Comparison of ENCODE assay signal across 1 fruit fly cellular context in genomic region chr2L:15324103-15324840, dm6.
A peak's percentile ranks its signal among the peaks of the same experiment; 100 is the strongest.
TF ChIP-seq lines count a peak whose summit lies in the region.

No protein-coding gene starts in this region.

TF ChIP-seq in whole organism, embryonic, 481 proteins besides CTCF, POLR2A, EP300 and RAD21 (continued from another document):
- TF ChIP-seq CG34376 (GFP tag; optimal IDR thresholded peaks at IDR 0.05; lab: Kevin White, UChicago) (no peak), Mrtf (GFP tag; IDR thresholded peaks at IDR 0.05; lab: Robert Waterston, UW) (no peak), da (GFP tag; optimal IDR thresholded peaks at IDR 0.05; lab: Kevin White, UChicago) (no peak), CG6854 (GFP tag; optimal IDR thresholded peaks at IDR 0.05; lab: Kevin White, UChicago) (no peak), CG8924 (tag; optimal IDR thresholded peaks at IDR 0.05; lab: Kevin White, UChicago) (peak; percentile 46), CG12769 (tag; optimal IDR thresholded peaks at IDR 0.05; lab: Kevin White, UChicago) (no peak), odd (GFP tag; optimal IDR thresholded peaks at IDR 0.05; lab: Kevin White, UChicago) (no peak), unpg (GFP tag; optimal IDR thresholded peaks at IDR 0.05; lab: Kevin White, UChicago) (no peak), Dp (GFP tag; optimal IDR thresholded peaks at IDR 0.05; lab: Kevin White, UChicago) (no peak), Hand (GFP tag; optimal IDR thresholded peaks at IDR 0.05; lab: Kevin White, UChicago) (no peak), tll (GFP tag; optimal IDR thresholded peaks at IDR 0.05; lab: Kevin White, UChicago) (peak in 1 of 2 experiments; percentile 93), trh (GFP tag; optimal IDR thresholded peaks at IDR 0.05; lab: Kevin White, UChicago) (no peak), fru (optimal IDR thresholded peaks at IDR 0.05; lab: Kevin White, UChicago) (no peak), Side (GFP tag; optimal IDR thresholded peaks at IDR 0.05; lab: Kevin White, UChicago) (no peak), CG2202 (tag; optimal IDR thresholded peaks at IDR 0.05; lab: Kevin White, UChicago) (peak; percentile 57), cad (GFP tag; optimal IDR thresholded peaks at IDR 0.05; lab: Kevin White, UChicago) (peak; percentile 31), repo (GFP tag; optimal IDR thresholded peaks at IDR 0.05; lab: Kevin White, UChicago) (no peak), CG10366 (GFP tag; IDR thresholded peaks at IDR 0.05; lab: Robert Waterston, UW) (no peak), psq (GFP tag; optimal IDR thresholded peaks at IDR 0.05; lab: Kevin White, UChicago) (no peak), C15 (GFP tag; IDR thresholded peaks at IDR 0.05; lab: Robert Waterston, UW) (no peak), CG34224 (GFP tag; IDR thresholded peaks at IDR 0.05; lab: Robert Waterston, UW; ENCODE audit: partially characterized antibody) (no peak), tna (GFP tag; IDR thresholded peaks at IDR 0.05; lab: Robert Waterston, UW; ENCODE audit: partially characterized antibody) (no peak), fd102C (GFP tag; optimal IDR thresholded peaks at IDR 0.05; lab: Kevin White, UChicago) (peak; percentile 77), seq (GFP tag; IDR thresholded peaks at IDR 0.05; lab: Robert Waterston, UW) (no peak), Oaz (GFP tag; IDR thresholded peaks at IDR 0.05; lab: Robert Waterston, UW) (no peak), p53 (GFP tag; optimal IDR thresholded peaks at IDR 0.05; lab: Kevin White, UChicago) (no peak), gsb (GFP tag; IDR thresholded peaks at IDR 0.05; lab: Robert Waterston, UW) (no peak), pros (GFP tag; optimal IDR thresholded peaks at IDR 0.05; lab: Kevin White, UChicago) (no peak), gsb-n (tag; optimal IDR thresholded peaks at IDR 0.05; lab: Kevin White, UChicago) (peak; percentile 36), jigr1 (GFP tag; IDR thresholded peaks at IDR 0.05; lab: Robert Waterston, UW) (no peak), CG15011 (GFP tag; optimal IDR thresholded peaks at IDR 0.05; lab: Kevin White, UChicago) (no peak), Vsx1 (GFP tag; optimal IDR thresholded peaks at IDR 0.05; lab: Kevin White, UChicago) (no peak), ken (GFP tag; IDR thresholded peaks at IDR 0.05; lab: Robert Waterston, UW) (no peak), ftz-f1 (GFP tag; optimal IDR thresholded peaks at IDR 0.05; lab: Kevin White, UChicago) (no peak), Doc3 (GFP tag; IDR thresholded peaks at IDR 0.05; lab: Robert Waterston, UW; ENCODE audit: partially characterized antibody) (no peak), CG32767 (GFP tag; IDR thresholded peaks at IDR 0.05; lab: Robert Waterston, UW) (no peak), CG17912 (GFP tag; optimal IDR thresholded peaks at IDR 0.05; lab: Kevin White, UChicago) (no peak), ac (GFP tag; optimal IDR thresholded peaks at IDR 0.05; lab: Kevin White, UChicago) (peak; percentile 91), Dll (GFP tag; IDR thresholded peaks at IDR 0.05; lab: Robert Waterston, UW; ENCODE audit: partially characterized antibody) (no peak), dmrt11E (tag; optimal IDR thresholded peaks at IDR 0.05; lab: Kevin White, UChicago) (peak; percentile 52), pita (GFP tag; optimal IDR thresholded peaks at IDR 0.05; lab: Kevin White, UChicago) (no peak), Dip2 (GFP tag; IDR thresholded peaks at IDR 0.05; lab: Robert Waterston, UW) (no peak), insv (GFP tag; optimal IDR thresholded peaks at IDR 0.05; lab: Kevin White, UChicago) (no peak), sens (GFP tag; lab: Kevin White, UChicago) (peak; percentile 33), CG1233 (GFP tag; optimal IDR thresholded peaks at IDR 0.05; lab: Kevin White, UChicago) (peak; percentile 9), Blimp-1 (GFP tag; optimal IDR thresholded peaks at IDR 0.05; lab: Kevin White, UChicago) (no peak), zen (tag; optimal IDR thresholded peaks at IDR 0.05; lab: Kevin White, UChicago) (peak; percentile 100), Xrp1 (GFP tag; IDR thresholded peaks at IDR 0.05; lab: Robert Waterston, UW) (peak; percentile 51), Tbp (GFP tag; optimal IDR thresholded peaks at IDR 0.05; lab: Kevin White, UChicago) (no peak), CG2712 (tag; optimal IDR thresholded peaks at IDR 0.05; lab: Kevin White, UChicago) (peak; percentile 6), CG18262 (tag; optimal IDR thresholded peaks at IDR 0.05; lab: Kevin White, UChicago) (peak; percentile 28), Max (GFP tag; optimal IDR thresholded peaks at IDR 0.05; lab: Kevin White, UChicago) (no peak), CG11723 (GFP tag; optimal IDR thresholded peaks at IDR 0.05; lab: Kevin White, UChicago) (no peak), CG15479 (GFP tag; optimal IDR thresholded peaks at IDR 0.05; lab: Kevin White, UChicago) (no peak), CG31441 (GFP tag; IDR thresholded peaks at IDR 0.05; lab: Robert Waterston, UW) (no peak), CG17186 (GFP tag; optimal IDR thresholded peaks at IDR 0.05; lab: Kevin White, UChicago) (no peak), D19A (tag; optimal IDR thresholded peaks at IDR 0.05; lab: Kevin White, UChicago) (no peak), twi (tag; optimal IDR thresholded peaks at IDR 0.05; lab: Kevin White, UChicago) (peak; percentile 15), CG11695 (GFP tag; IDR thresholded peaks at IDR 0.05; lab: Robert Waterston, UW) (no peak), Spps (tag; optimal IDR thresholded peaks at IDR 0.05; lab: Kevin White, UChicago) (peak; percentile 18), Awh (GFP tag; IDR thresholded peaks at IDR 0.05; lab: Robert Waterston, UW) (no peak), Nf-YA (GFP tag; IDR thresholded peaks at IDR 0.05; lab: Robert Waterston, UW) (no peak), Oli (tag; optimal IDR thresholded peaks at IDR 0.05; lab: Kevin White, UChicago) (no peak), CG18011 (GFP tag; optimal IDR thresholded peaks at IDR 0.05; lab: Kevin White, UChicago) (no peak), CG4617 (GFP tag; optimal IDR thresholded peaks at IDR 0.05; lab: Kevin White, UChicago; ENCODE audit: borderline replicate concordance) (no peak), tap (tag; optimal IDR thresholded peaks at IDR 0.05; lab: Kevin White, UChicago) (no peak), CG10209 (GFP tag; optimal IDR thresholded peaks at IDR 0.05; lab: Kevin White, UChicago) (peak; percentile 27), CG8290 (GFP tag; optimal IDR thresholded peaks at IDR 0.05; lab: Kevin White, UChicago) (no peak), CG8290 (tag; optimal IDR thresholded peaks at IDR 0.05; lab: Kevin White, UChicago) (peak in 1 of 2 experiments; percentile 52), HLHmδ (GFP tag; optimal IDR thresholded peaks at IDR 0.05; lab: Kevin White, UChicago) (no peak), danr (GFP tag; IDR thresholded peaks at IDR 0.05; lab: Robert Waterston, UW) (no peak), Poxn (GFP tag; IDR thresholded peaks at IDR 0.05; lab: Robert Waterston, UW) (no peak), tin (GFP tag; optimal IDR thresholded peaks at IDR 0.05; lab: Kevin White, UChicago) (no peak), CG12744 (GFP tag; optimal IDR thresholded peaks at IDR 0.05; lab: Kevin White, UChicago) (no peak), Nf-YB (GFP tag; optimal IDR thresholded peaks at IDR 0.05; lab: Kevin White, UChicago) (peak; percentile 41), ham (GFP tag; IDR thresholded peaks at IDR 0.05; lab: Robert Waterston, UW) (no peak), Taf1 (GFP tag; IDR thresholded peaks at IDR 0.05; lab: Robert Waterston, UW) (no peak), Sox100B (GFP tag; optimal IDR thresholded peaks at IDR 0.05; lab: Kevin White, UChicago) (no peak), nom (GFP tag; optimal IDR thresholded peaks at IDR 0.05; lab: Kevin White, UChicago) (no peak), tx (GFP tag; optimal IDR thresholded peaks at IDR 0.05; lab: Kevin White, UChicago) (no peak), MESR4 (GFP tag; optimal IDR thresholded peaks at IDR 0.05; lab: Kevin White, UChicago) (no peak), CG7745 (tag; optimal IDR thresholded peaks at IDR 0.05; lab: Kevin White, UChicago) (peak; percentile 32), sd (tag; optimal IDR thresholded peaks at IDR 0.05; lab: Kevin White, UChicago) (no peak), CG16815 (GFP tag; optimal IDR thresholded peaks at IDR 0.05; lab: Kevin White, UChicago) (no peak), H15 (GFP tag; IDR thresholded peaks at IDR 0.05; lab: Robert Waterston, UW) (no peak), Nf-YC (tag; optimal IDR thresholded peaks at IDR 0.05; lab: Kevin White, UChicago) (no peak), row (GFP tag; IDR thresholded peaks at IDR 0.05; lab: Robert Waterston, UW) (no peak), CG32772 (GFP tag; IDR thresholded peaks at IDR 0.05; lab: Robert Waterston, UW) (no peak), Dek (tag; optimal IDR thresholded peaks at IDR 0.05; lab: Kevin White, UChicago) (no peak), ab (GFP tag; optimal IDR thresholded peaks at IDR 0.05; lab: Kevin White, UChicago) (no peak), CG6813 (GFP tag; optimal IDR thresholded peaks at IDR 0.05; lab: Kevin White, UChicago) (peak; percentile 53), slp2 (GFP tag; optimal IDR thresholded peaks at IDR 0.05; lab: Kevin White, UChicago) (no peak), phol (tag; optimal IDR thresholded peaks at IDR 0.05; lab: Kevin White, UChicago) (no peak), sqz (GFP tag; optimal IDR thresholded peaks at IDR 0.05; lab: Kevin White, UChicago) (peak; percentile 5), Bteb2 (GFP tag; optimal IDR thresholded peaks at IDR 0.05; lab: Kevin White, UChicago) (no peak), CG11085 (GFP tag; IDR thresholded peaks at IDR 0.05; lab: Robert Waterston, UW) (no peak), gcm (GFP tag; optimal IDR thresholded peaks at IDR 0.05; lab: Kevin White, UChicago) (peak; percentile 2), gcm2 (GFP tag; optimal IDR thresholded peaks at IDR 0.05; lab: Kevin White, UChicago) (no peak), CG3407 (GFP tag; optimal IDR thresholded peaks at IDR 0.05; lab: Kevin White, UChicago) (no peak), crp (GFP tag; optimal IDR thresholded peaks at IDR 0.05; lab: Kevin White, UChicago) (no peak), gem (tag; optimal IDR thresholded peaks at IDR 0.05; lab: Kevin White, UChicago) (peak; percentile 36)
